Worm (Caenorhabditis elegans): ENCODE data around the gene C31G12.1.

- TF ChIP-seq nhr-77 (tag; optimal IDR thresholded peaks at IDR 0.05) (no peak), nhr-90 (tag; optimal IDR thresholded peaks at IDR 0.05; ENCODE audit: poor library complexity) (no peak), unc-62 (GFP tag; optimal IDR thresholded peaks at IDR 0.05) (no peak), sup-37 (GFP tag; optimal IDR thresholded peaks at IDR 0.05) (no peak), pqm-1 (tag; optimal IDR thresholded peaks at IDR 0.05) (no peak), aly-2 (tag; optimal IDR thresholded peaks at IDR 0.05) (no peak), efl-1 (optimal IDR thresholded peaks at IDR 0.05) (no peak), efl-1 (GFP tag; optimal IDR thresholded peaks at IDR 0.05 in 1 of 2) (no peak), lin-39 (tag; optimal IDR thresholded peaks at IDR 0.05) (no peak), lin-15B (tag; optimal IDR thresholded peaks at IDR 0.05) (no peak), ces-1 (GFP tag; optimal IDR thresholded peaks at IDR 0.05) (no peak), tbx-2 (tag; optimal IDR thresholded peaks at IDR 0.05) (no peak), nhr-12 (tag; optimal IDR thresholded peaks at IDR 0.05) (no peak), swsn-7 (tag; optimal IDR thresholded peaks at IDR 0.05) (no peak), nhr-28 (tag; optimal IDR thresholded peaks at IDR 0.05) (no peak)
Measured at ce11 chrV:18131049-18131448, 48.7 kb upstream of the C31G12.1 start, which contains the start of gene Y37H2A.12.
